Worm (Caenorhabditis elegans): ENCODE data around the gene str-163.

Gene str-163

ce11 chrIV:4969419-4969818, 15.4 kb downstream of the str-163 start, which contains the start of gene Y9C9A.13:
Gene Y9C9A.13, minus strand, starts transcription at chrIV:4969519.
- TF ChIP-seq nhr-11 (tag; optimal IDR thresholded peaks at IDR 0.05) (no peak), peb-1 (tag; optimal IDR thresholded peaks at IDR 0.05) (no peak), egl-27 (tag; optimal IDR thresholded peaks at IDR 0.05) (no peak), nhr-6 (tag; optimal IDR thresholded peaks at IDR 0.05) (no peak), nhr-77 (tag; optimal IDR thresholded peaks at IDR 0.05) (no peak), sem-4 (tag; optimal IDR thresholded peaks at IDR 0.05) (no peak), elt-3 (tag; optimal IDR thresholded peaks at IDR 0.05) (no peak), fos-1 (tag; optimal IDR thresholded peaks at IDR 0.05) (no peak), crh-2 (tag; optimal IDR thresholded peaks at IDR 0.05) (no peak)

ce11 chrIV:4975995-4976394, 22.0 kb downstream of the str-163 start, which contains the start of gene Y9C9A.16:
Gene Y9C9A.16, minus strand, starts transcription at chrIV:4976125.
- no peak for TF ChIP-seq lin-39 (tag; optimal IDR thresholded peaks at IDR 0.05)
- no peak for TF ChIP-seq ZK546.5 (tag; optimal IDR thresholded peaks at IDR 0.05)
- TF ChIP-seq elt-1 (tag; optimal IDR thresholded peaks at IDR 0.05) = no peak
- no peak for TF ChIP-seq peb-1 (tag; optimal IDR thresholded peaks at IDR 0.05)
- no peak for TF ChIP-seq crh-2 (tag; optimal IDR thresholded peaks at IDR 0.05)
- no peak for TF ChIP-seq fos-1 (tag; optimal IDR thresholded peaks at IDR 0.05)
- no peak for TF ChIP-seq unc-55 (GFP tag; optimal IDR thresholded peaks at IDR 0.05)
- no peak for TF ChIP-seq nhr-10 (tag; optimal IDR thresholded peaks at IDR 0.05)
- no peak for TF ChIP-seq skn-1 (tag; optimal IDR thresholded peaks at IDR 0.05)
- TF ChIP-seq ztf-4 (tag; optimal IDR thresholded peaks at IDR 0.05) = no peak
- TF ChIP-seq Y55F3AM.14 (GFP tag; optimal IDR thresholded peaks at IDR 0.05) = no peak
- TF ChIP-seq lin-13 (GFP tag; optimal IDR thresholded peaks at IDR 0.05) = no peak
- no peak for TF ChIP-seq nhr-12 (tag; optimal IDR thresholded peaks at IDR 0.05)
- no peak for TF ChIP-seq ama-1 (optimal IDR thresholded peaks at IDR 0.05)
- TF ChIP-seq lsy-2 (tag; optimal IDR thresholded peaks at IDR 0.05) = no peak
- TF ChIP-seq unc-62 (GFP tag; optimal IDR thresholded peaks at IDR 0.05) = no peak
- no peak for TF ChIP-seq alr-1 (tag; optimal IDR thresholded peaks at IDR 0.05)
- TF ChIP-seq nhr-25 (tag; optimal IDR thresholded peaks at IDR 0.05) = no peak
- TF ChIP-seq ceh-16 (tag; optimal IDR thresholded peaks at IDR 0.05) = no peak

ce11 chrIV:4977176-4977693, 23.2 kb downstream of the str-163 start, which contains the start of gene E03H12.5:
Gene E03H12.5, plus strand, starts transcription at chrIV:4977226.
- no peak for TF ChIP-seq fos-1 (tag; optimal IDR thresholded peaks at IDR 0.05)
- TF ChIP-seq elt-1 (tag; optimal IDR thresholded peaks at IDR 0.05) = no peak
- TF ChIP-seq lsy-2 (tag; optimal IDR thresholded peaks at IDR 0.05) = no peak
- TF ChIP-seq nhr-129 (tag; optimal IDR thresholded peaks at IDR 0.05) = no peak
- no peak for TF ChIP-seq peb-1 (tag; optimal IDR thresholded peaks at IDR 0.05)

ce11 chrIV:4981027-4981426, 27.0 kb downstream of the str-163 start, which contains the start of gene srz-24:
Gene srz-24, minus strand, starts transcription at chrIV:4981127.
- TF ChIP-seq unc-62 (GFP tag; optimal IDR thresholded peaks at IDR 0.05) (no peak), R02D3.7 (tag; optimal IDR thresholded peaks at IDR 0.05) (no peak), alr-1 (tag; optimal IDR thresholded peaks at IDR 0.05) (no peak), nhr-129 (tag; optimal IDR thresholded peaks at IDR 0.05) (no peak), Y55F3AM.14 (GFP tag; optimal IDR thresholded peaks at IDR 0.05) (no peak), nhr-12 (tag; optimal IDR thresholded peaks at IDR 0.05) (no peak), snpc-4 (tag; optimal IDR thresholded peaks at IDR 0.05) (no peak), nhr-11 (tag; optimal IDR thresholded peaks at IDR 0.05) (no peak), ztf-4 (tag; optimal IDR thresholded peaks at IDR 0.05) (no peak), nhr-6 (tag; optimal IDR thresholded peaks at IDR 0.05) (no peak), aly-2 (tag; optimal IDR thresholded peaks at IDR 0.05) (no peak), gmeb-1 (tag; optimal IDR thresholded peaks at IDR 0.05) (no peak), ztf-11 (tag; optimal IDR thresholded peaks at IDR 0.05) (no peak), nhr-21 (tag; optimal IDR thresholded peaks at IDR 0.05) (no peak), nhr-77 (tag; optimal IDR thresholded peaks at IDR 0.05) (no peak), crh-2 (tag; optimal IDR thresholded peaks at IDR 0.05) (no peak), nhr-237 (tag; optimal IDR thresholded peaks at IDR 0.05) (no peak), mbf-1 (tag; optimal IDR thresholded peaks at IDR 0.05) (no peak), nhr-23 (tag; optimal IDR thresholded peaks at IDR 0.05) (no peak)

- TF ChIP-seq ztf-1 (GFP tag; conservative IDR thresholded peaks at IDR 0.05) = no peak
- no peak for TF ChIP-seq crh-2 (tag; optimal IDR thresholded peaks at IDR 0.05)
- no peak for TF ChIP-seq ceh-82 (tag; optimal IDR thresholded peaks at IDR 0.05)
- no peak for TF ChIP-seq skn-1 (tag; optimal IDR thresholded peaks at IDR 0.05)
- TF ChIP-seq nhr-23 (tag; optimal IDR thresholded peaks at IDR 0.05) = no peak
- no peak for TF ChIP-seq alr-1 (tag; optimal IDR thresholded peaks at IDR 0.05)
- no peak for TF ChIP-seq unc-55 (GFP tag; optimal IDR thresholded peaks at IDR 0.05)
- TF ChIP-seq nhr-77 (tag; optimal IDR thresholded peaks at IDR 0.05) = no peak
- TF ChIP-seq dmd-4 (tag; optimal IDR thresholded peaks at IDR 0.05) = no peak
- no peak for TF ChIP-seq mdl-1 (tag; optimal IDR thresholded peaks at IDR 0.05)
Measured at ce11 chrIV:4982477-4982876, 28.5 kb downstream of the str-163 start, which contains the start of gene E03H12.4. Gene E03H12.4, plus strand, starts transcription at chrIV:4982596.

Measured in whole organism, L2 larva.